Worm (Caenorhabditis elegans) whole organism, early embryonic: ENCODE results near the gene Y38E10A.3.

ENCODE experiments used
- B0310.2 ChIP-seq: sonication (generic microtip); optimal IDR thresholded peaks from 2 replicates; lab custom pipeline; 2016; ENCODE audit warnings: mild to moderate bottlenecking, missing genetic modification characterization, missing compliant biosample characterization
- F13C5.2 ChIP-seq: sonication (generic microtip); optimal IDR thresholded peaks from 2 replicates; lab custom pipeline; 2017; ENCODE audit warnings: mild to moderate bottlenecking, missing genetic modification characterization, inconsistent platforms, missing compliant biosample characterization
- ama-1 ChIP-seq: fragments of 150-350 bp; optimal IDR thresholded peaks from 2 replicates; lab custom pipeline; 2014
- flt-1 ChIP-seq: fragments of 200-800 bp; sonication (Bioruptor generic); IDR thresholded peaks from 2 replicates; pipeline ENCODE4 v1.3.6; 2022; ENCODE audit warnings: missing genetic modification characterization, missing compliant biosample characterization
- hmbx-1 ChIP-seq: sonication (generic microtip); optimal IDR thresholded peaks from 2 replicates; lab custom pipeline; 2016; ENCODE audit warnings: mild to moderate bottlenecking, missing genetic modification characterization, missing compliant biosample characterization
- pes-1 ChIP-seq: fragments of 200-800 bp; sonication (Bioruptor generic); IDR thresholded peaks from 2 replicates; pipeline ENCODE4 v1.3.6; 2022; ENCODE audit warnings: missing genetic modification reagents, missing genetic modification characterization, missing compliant biosample characterization
- sea-1 ChIP-seq: fragments of 200-800 bp; sonication (Bioruptor generic); conservative IDR thresholded peaks from 2 replicates; pipeline ENCODE4 v1.3.6; 2022; ENCODE audit warnings: missing genetic modification characterization, missing compliant biosample characterization

DNA sequence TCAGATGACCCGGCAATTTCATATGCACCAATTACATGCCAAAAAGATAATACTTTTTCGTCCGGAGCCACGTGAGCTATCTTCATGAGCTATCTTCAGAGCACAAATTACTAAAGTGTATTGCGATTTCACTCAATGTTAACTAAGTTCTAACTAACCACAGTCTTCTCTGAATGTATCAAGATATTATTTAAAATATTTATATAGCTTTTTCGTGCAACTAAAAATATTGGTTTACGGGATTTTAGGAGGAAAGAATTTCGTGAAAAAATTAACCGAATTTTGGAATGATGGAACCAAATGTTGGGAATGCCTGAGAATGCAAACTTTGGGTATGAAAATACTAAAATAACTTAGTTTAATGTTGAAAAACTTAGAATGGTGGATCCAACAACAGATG is 27.0 kb downstream of the Y38E10A.3 start, which contains the start of gene F49C5.16:
- no peak for TF ChIP-seq hmbx-1 (tag; lab: Kevin White, UChicago)
- no peak for TF ChIP-seq F13C5.2 (tag; lab: Kevin White, UChicago)
- TF ChIP-seq sea-1 (GFP tag; lab: Robert Waterston, UW) = no peak
- TF ChIP-seq ama-1 (lab: Kevin White, UChicago) = no peak
- TF ChIP-seq B0310.2 (tag; lab: Kevin White, UChicago) = no peak
- no peak for TF ChIP-seq flt-1 (GFP tag; lab: Robert Waterston, UW)
- TF ChIP-seq pes-1 = no peak
